Worm (Caenorhabditis elegans) whole organism, L4 larva: ENCODE results near the gene T10D4.15.
"Not testable (repeated sequence)": the region's sequence is repeated elsewhere in the genome, so short reads cannot be mapped to it uniquely, and the experiment has no call there.

Experiments
- D1046.2 ChIP-seq: fragments of 200-800 bp; sonication (Bioruptor generic); IDR thresholded peaks from 2 replicates; pipeline ENCODE4 v1.3.6; 2022; ENCODE audit warnings: missing genetic modification characterization, missing compliant biosample characterization
- F26F4.8 ChIP-seq: fragments of 200-800 bp; sonication (Bioruptor generic); conservative IDR thresholded peaks from 2 replicates; pipeline ENCODE4 v1.3.6; 2022; ENCODE audit warnings: missing genetic modification characterization, missing compliant biosample characterization
- T20F7.1 ChIP-seq: fragments of 200-800 bp; sonication (Bioruptor generic); optimal IDR thresholded peaks from 2 replicates; lab custom pipeline; 2018; ENCODE audit warnings: mild to moderate bottlenecking, missing genetic modification characterization, missing compliant biosample characterization
- Y48G9A.11 ChIP-seq: fragments of 200-800 bp; sonication (Bioruptor generic); IDR thresholded peaks from 2 replicates; pipeline ENCODE4 v1.3.6; 2022; ENCODE audit warnings: missing genetic modification reagents, missing genetic modification characterization, missing compliant biosample characterization
- ama-1 ChIP-seq: fragments of 150-350 bp; optimal IDR thresholded peaks from 2 replicates; lab custom pipeline; 2014; ENCODE audit warnings: inconsistent platforms, mixed read lengths
- arid-1 ChIP-seq: fragments of 200-800 bp; sonication (Bioruptor generic); conservative IDR thresholded peaks from 2 replicates; pipeline ENCODE4 v1.3.6; 2022; ENCODE audit warnings: missing genetic modification reagents, missing genetic modification characterization, missing compliant biosample characterization
- ceh-62 ChIP-seq: sonication (generic microtip); optimal IDR thresholded peaks from 2 replicates; lab custom pipeline; 2017; ENCODE audit warnings: missing biosample characterization, missing genetic modification characterization
- cey-2 ChIP-seq: sonication (generic microtip); optimal IDR thresholded peaks from 3 replicates; lab custom pipeline; 2017; ENCODE audit warnings: missing genetic modification characterization, mild to moderate bottlenecking, missing compliant biosample characterization, antibody characterized with exemption, borderline replicate concordance; ENCODE audit not compliant: insufficient read depth
- daf-12 ChIP-seq: fragments of 150-350 bp; optimal IDR thresholded peaks from 2 replicates; lab custom pipeline; 2014; ENCODE audit warnings: missing biosample characterization, missing genetic modification reagents, missing genetic modification characterization
- daf-16 ChIP-seq, 3 experiments: sonication (generic microtip); optimal IDR thresholded peaks; 2 replicates each; lab custom pipeline; 2016 to 2017; ENCODE audit warnings: missing genetic modification characterization in 3 of 3, missing genetic modification reagents in 3 of 3, mild to moderate bottlenecking in 2 of 3, missing compliant biosample characterization in 2 of 3, missing biosample characterization in 1 of 3, moderate library complexity in 1 of 3
- daf-19 ChIP-seq: fragments of 200-800 bp; sonication (Bioruptor generic); conservative IDR thresholded peaks from 2 replicates; pipeline ENCODE4 v1.3.6; 2022; ENCODE audit warnings: missing genetic modification characterization, missing compliant biosample characterization
- duxl-1 ChIP-seq: sonication (generic microtip); optimal IDR thresholded peaks from 2 replicates; lab custom pipeline; 2016; ENCODE audit warnings: mild to moderate bottlenecking, missing genetic modification characterization, moderate library complexity, missing compliant biosample characterization; ENCODE audit not compliant: poor library complexity
- dve-1 ChIP-seq: sonication (generic microtip); optimal IDR thresholded peaks from 2 replicates; lab custom pipeline; 2017; ENCODE audit warnings: antibody characterized with exemption, mild to moderate bottlenecking, missing genetic modification characterization, missing compliant biosample characterization; ENCODE audit not compliant: insufficient read depth
- egl-27 ChIP-seq: sonication (generic microtip); optimal IDR thresholded peaks from 3 replicates; lab custom pipeline; 2017; ENCODE audit warnings: missing biosample characterization, missing genetic modification reagents, missing genetic modification characterization
- fkh-10 ChIP-seq: fragments of 150-350 bp; optimal IDR thresholded peaks from 2 replicates; lab custom pipeline; 2014; ENCODE audit warnings: missing biosample characterization, missing genetic modification reagents, missing genetic modification characterization
- fos-1 ChIP-seq: fragments of 150-350 bp; optimal IDR thresholded peaks from 2 replicates; lab custom pipeline; 2014; ENCODE audit warnings: missing biosample characterization, missing genetic modification characterization
- gei-8 ChIP-seq: fragments of 200-800 bp; sonication (Bioruptor generic); optimal IDR thresholded peaks from 2 replicates; lab custom pipeline; 2018; ENCODE audit warnings: mild to moderate bottlenecking, missing genetic modification characterization, missing compliant biosample characterization
- hif-1 ChIP-seq, 2 experiments: sonication (generic microtip); optimal IDR thresholded peaks; 2 replicates each; lab custom pipeline; 2016 to 2017; ENCODE audit warnings: missing compliant biosample characterization in 2 of 2, missing genetic modification characterization in 2 of 2, missing genetic modification reagents in 2 of 2, missing genotype in 2 of 2, mild to moderate bottlenecking in 1 of 2
- hlh-11 ChIP-seq: fragments of 200-800 bp; sonication (Bioruptor generic); optimal IDR thresholded peaks from 2 replicates; lab custom pipeline; 2018; ENCODE audit warnings: mild to moderate bottlenecking, missing genetic modification characterization, missing compliant biosample characterization
- lin-39 ChIP-seq: fragments of 150-350 bp; optimal IDR thresholded peaks from 2 replicates; lab custom pipeline; 2014; ENCODE audit warnings: missing biosample characterization, missing genetic modification reagents, missing genetic modification characterization
- madf-5 ChIP-seq, 2 experiments: fragments of 200-800 bp; sonication (Bioruptor generic); IDR thresholded peaks; 2 replicates each; pipeline ENCODE4 v1.3.6; 2022; ENCODE audit warnings: missing compliant biosample characterization in 2 of 2, missing genetic modification characterization in 2 of 2
- mdt-29 ChIP-seq: fragments of 200-800 bp; sonication (Bioruptor generic); IDR thresholded peaks from 2 replicates; pipeline ENCODE4 v1.3.6; 2022; ENCODE audit warnings: missing genetic modification reagents, missing genetic modification characterization, missing compliant biosample characterization
- mes-2 ChIP-seq: sonication (generic microtip); optimal IDR thresholded peaks from 2 replicates; lab custom pipeline; 2016; ENCODE audit warnings: missing genotype, mild to moderate bottlenecking, missing genetic modification characterization, missing compliant biosample characterization; ENCODE audit not compliant: poor library complexity, severe bottlenecking
- nhr-102 ChIP-seq: sonication (generic microtip); optimal IDR thresholded peaks from 2 replicates; lab custom pipeline; 2016; ENCODE audit warnings: mild to moderate bottlenecking, missing genetic modification characterization, moderate library complexity, missing compliant biosample characterization
- nhr-28 ChIP-seq: fragments of 150-350 bp; optimal IDR thresholded peaks from 2 replicates; lab custom pipeline; 2014; ENCODE audit warnings: missing biosample characterization, missing genetic modification characterization
- nhr-41 ChIP-seq: fragments of 200-800 bp; sonication (Bioruptor generic); IDR thresholded peaks from 2 replicates; pipeline ENCODE4 v1.3.6; 2022; ENCODE audit warnings: missing genetic modification reagents, missing genetic modification characterization, missing compliant biosample characterization
- nhr-42 ChIP-seq: fragments of 200-800 bp; sonication (Bioruptor generic); IDR thresholded peaks from 2 replicates; pipeline ENCODE4 v1.3.6; 2022; ENCODE audit warnings: missing genetic modification characterization, missing compliant biosample characterization
- nhr-76 ChIP-seq: fragments of 150-350 bp; optimal IDR thresholded peaks from 2 replicates; lab custom pipeline; 2014; ENCODE audit warnings: missing biosample characterization, missing genetic modification characterization
- pha-4 ChIP-seq, 2 experiments: fragments of 150-350 bp in 1 of 2; fragments of 200-800 bp in 1 of 2; sonication (Bioruptor generic) in 1 of 2; IDR thresholded peaks in 1 of 2; optimal IDR thresholded peaks in 1 of 2; 2 replicates each; pipeline versions ENCODE4 v1.3.6 to Lab custom; 2014 to 2022; ENCODE audit warnings: missing genetic modification characterization in 2 of 2, missing genetic modification reagents in 2 of 2, missing biosample characterization in 1 of 2, missing compliant biosample characterization in 1 of 2
- set-16 ChIP-seq: fragments of 200-800 bp; sonication (Bioruptor generic); IDR thresholded peaks from 2 replicates; pipeline ENCODE4 v1.3.6; 2022; ENCODE audit warnings: missing genetic modification reagents, missing genetic modification characterization, missing compliant biosample characterization
- spr-1 ChIP-seq: sonication (generic microtip); optimal IDR thresholded peaks from 2 replicates; lab custom pipeline; 2016; ENCODE audit warnings: mild to moderate bottlenecking, missing genetic modification characterization, missing compliant biosample characterization
- tag-97 ChIP-seq: fragments of 200-800 bp; sonication (Bioruptor generic); IDR thresholded peaks from 2 replicates; pipeline ENCODE4 v1.3.6; 2022; ENCODE audit warnings: missing genetic modification characterization, missing compliant biosample characterization
- unc-39 ChIP-seq: sonication (generic microtip); optimal IDR thresholded peaks from 2 replicates; lab custom pipeline; 2017; ENCODE audit warnings: missing biosample characterization, missing genetic modification characterization
- unc-62 ChIP-seq, 3 experiments: fragments of 150-350 bp in 1 of 3; sonication (generic microtip); optimal IDR thresholded peaks in 2 of 3; peaks in 1 of 3; 1 replicate in 1 of 3; 2 replicates in 2 of 3; lab custom pipeline; 2014 to 2017; ENCODE audit warnings: missing biosample characterization in 3 of 3, missing genetic modification characterization in 3 of 3, missing genetic modification reagents in 3 of 3, missing genotype in 1 of 3

T10D4.15 gene

ce11 chrII:3126341-3126740 is 19.6 kb upstream of the T10D4.15 start, which contains the start of gene ins-19:
ins-19 (minus strand) TSS chrII:3126441.
- TF ChIP-seq lin-39 (tag; lab: Kevin White, UChicago) (no peak), Y48G9A.11 (GFP tag; lab: Robert Waterston, UW) (no peak), gei-8 (no peak), dve-1 (tag; lab: Kevin White, UChicago) (no peak), tag-97 (GFP tag; lab: Robert Waterston, UW) (no peak), daf-19 (GFP tag; lab: Robert Waterston, UW) (no peak), T20F7.1 (GFP tag; lab: Kevin White, UChicago) (no peak)

ce11 chrII:3126741-3127140 is 19.2 kb upstream of the T10D4.15 start, which contains the start of gene ins-31:
ins-31 (plus strand) TSS chrII:3127041.
- not testable (repeated sequence) for TF ChIP-seq ama-1 (lab: Kevin White, UChicago); spr-1 (tag; lab: Kevin White, UChicago); cey-2

- TF ChIP-seq fkh-10 (GFP tag; lab: Kevin White, UChicago) = no peak
- peak; percentile 73 for TF ChIP-seq duxl-1 (tag; lab: Kevin White, UChicago)
- peak; percentile 24 for TF ChIP-seq mes-2 (tag; lab: Kevin White, UChicago)
- TF ChIP-seq unc-62 (GFP tag; optimal IDR thresholded peaks at IDR 0.05 in 1 of 2; lab: Kevin White, UChicago) = no peak
- TF ChIP-seq unc-62 (tag; optimal IDR thresholded peaks at IDR 0.05; lab: Kevin White, UChicago) = no peak
- TF ChIP-seq daf-16 (GFP tag; optimal IDR thresholded peaks at IDR 0.05; lab: Kevin White, UChicago) = no peak
- peak; percentile 68 for TF ChIP-seq daf-16 (tag; optimal IDR thresholded peaks at IDR 0.05; lab: Kevin White, UChicago)
- TF ChIP-seq nhr-28 (tag; lab: Kevin White, UChicago) = peak; percentile 61
- peak; percentile 24 for TF ChIP-seq hlh-11 (tag; lab: Kevin White, UChicago)
These were observed 16.9 kb upstream of the T10D4.15 start, which contains the start of gene chil-24 for ce11 chrII:3129007-3129406. chil-24 (plus strand) TSS chrII:3129162.

ce11 chrII:3135293-3135692 is 10.6 kb upstream of the T10D4.15 start:
- TF ChIP-seq egl-27 (tag; lab: Kevin White, UChicago) = no peak
- TF ChIP-seq D1046.2 (GFP tag; lab: Robert Waterston, UW) = no peak
- TF ChIP-seq fos-1 (tag; lab: Kevin White, UChicago) = no peak
- TF ChIP-seq nhr-102 = no peak
- TF ChIP-seq nhr-42 (GFP tag; lab: Robert Waterston, UW) = no peak
- no peak for TF ChIP-seq pha-4 (GFP tag; IDR thresholded peaks at IDR 0.05; lab: Robert Waterston, UW)
- no peak for TF ChIP-seq pha-4 (tag; optimal IDR thresholded peaks at IDR 0.05; lab: Kevin White, UChicago)
- no peak for TF ChIP-seq arid-1 (GFP tag; lab: Robert Waterston, UW)
- no peak for TF ChIP-seq daf-12 (tag; lab: Kevin White, UChicago)
- no peak for TF ChIP-seq fkh-10 (GFP tag; lab: Kevin White, UChicago)
- no peak for TF ChIP-seq ama-1 (lab: Kevin White, UChicago)
- no peak for TF ChIP-seq F26F4.8
- TF ChIP-seq nhr-41 = no peak
- TF ChIP-seq madf-5 (GFP tag; IDR thresholded peaks at IDR 0.05; lab: Robert Waterston, UW) = no peak
- TF ChIP-seq hif-1 (tag; optimal IDR thresholded peaks at IDR 0.05; lab: Kevin White, UChicago) = no peak
- no peak for TF ChIP-seq ceh-62 (tag; lab: Kevin White, UChicago)
- TF ChIP-seq nhr-76 (tag; lab: Kevin White, UChicago) = no peak
- TF ChIP-seq unc-39 (tag; lab: Kevin White, UChicago) = no peak
- no peak for TF ChIP-seq set-16 (GFP tag; lab: Robert Waterston, UW)
- no peak for TF ChIP-seq mdt-29 (GFP tag; lab: Robert Waterston, UW)
